Fruit fly (Drosophila melanogaster) whole organism, embryonic: ENCODE data around the gene CG8419.

ENCODE experiments used
- CG11695 ChIP-seq: fragments of 200-800 bp; sonication (Bioruptor generic); IDR thresholded peaks from 3 replicates; pipeline ENCODE4 v1.3.6; 2022; ENCODE audit warnings: missing biosample characterization, missing genetic modification characterization
- CG12744 ChIP-seq: fragments of 200-800 bp; sonication (Bioruptor generic); optimal IDR thresholded peaks from 2 replicates; lab custom pipeline; 2016; ENCODE audit warnings: missing biosample characterization, missing genetic modification characterization
- CG13296 ChIP-seq: fragments of 200-800 bp; sonication (Bioruptor generic); optimal IDR thresholded peaks from 3 replicates; lab custom pipeline; 2018; ENCODE audit warnings: missing biosample characterization, mild to moderate bottlenecking, missing genetic modification characterization
- CG14667 ChIP-seq: fragments of 200-800 bp; sonication (Bioruptor generic); IDR thresholded peaks from 2 replicates; pipeline ENCODE4 v1.3.6; 2022; ENCODE audit warnings: missing biosample characterization, missing genetic modification characterization
- CG15269 ChIP-seq: fragments of 200-800 bp; sonication (Bioruptor generic); optimal IDR thresholded peaks from 2 replicates; lab custom pipeline; 2018; ENCODE audit warnings: missing biosample characterization, mild to moderate bottlenecking, missing genetic modification characterization, moderate library complexity
- CG15514 ChIP-seq: fragments of 200-800 bp; sonication (Bioruptor generic); optimal IDR thresholded peaks from 3 replicates; lab custom pipeline; 2017; ENCODE audit warnings: missing biosample characterization, missing genetic modification characterization, mild to moderate bottlenecking, moderate library complexity, missing genetic modification reagents
- CG1603 ChIP-seq: fragments of 200-800 bp; sonication (Bioruptor generic); optimal IDR thresholded peaks from 2 replicates; lab custom pipeline; 2019; ENCODE audit warnings: missing biosample characterization, mild to moderate bottlenecking, missing genetic modification characterization, moderate library complexity
- CG16813 ChIP-seq: fragments of 200-800 bp; sonication (Bioruptor generic); IDR thresholded peaks from 3 replicates; pipeline ENCODE4 v1.3.6; 2022; ENCODE audit warnings: missing biosample characterization, missing genetic modification characterization; ENCODE audit not compliant: partially characterized antibody
- CG16863 ChIP-seq: fragments of 200-800 bp; sonication (Bioruptor generic); optimal IDR thresholded peaks from 3 replicates; lab custom pipeline; 2016; ENCODE audit warnings: missing biosample characterization, missing genetic modification characterization
- CG17612 ChIP-seq: fragments of 200-800 bp; sonication (Bioruptor generic); IDR thresholded peaks from 2 replicates; pipeline ENCODE4 v1.3.6; 2022; ENCODE audit warnings: missing biosample characterization, missing genetic modification characterization
- CG18599 ChIP-seq: fragments of 200-800 bp; sonication (Bioruptor generic); optimal IDR thresholded peaks from 3 replicates; lab custom pipeline; 2017; ENCODE audit warnings: missing biosample characterization, missing genetic modification characterization, mild to moderate bottlenecking, moderate library complexity, missing genetic modification reagents
- CG2129 ChIP-seq: fragments of 200-800 bp; sonication (Bioruptor generic); IDR thresholded peaks from 2 replicates; pipeline ENCODE4 v1.3.6; 2022; ENCODE audit warnings: missing biosample characterization, missing genetic modification characterization; ENCODE audit not compliant: partially characterized antibody
- CG30020 ChIP-seq: fragments of 200-800 bp; optimal IDR thresholded peaks from 2 replicates; lab custom pipeline; 2019; ENCODE audit warnings: missing biosample characterization, mild to moderate bottlenecking, missing genetic modification characterization, moderate library complexity
- CG30431 ChIP-seq: fragments of 200-800 bp; sonication (Bioruptor generic); optimal IDR thresholded peaks from 2 replicates; lab custom pipeline; 2017; ENCODE audit warnings: missing biosample characterization, missing genetic modification characterization
- CG31388 ChIP-seq: fragments of 200-800 bp; sonication (Bioruptor generic); optimal IDR thresholded peaks from 2 replicates; lab custom pipeline; 2016; ENCODE audit warnings: missing biosample characterization, missing genetic modification characterization
- CG32767 ChIP-seq: fragments of 200-800 bp; sonication (Bioruptor generic); IDR thresholded peaks from 2 replicates; pipeline ENCODE4 v1.3.6; 2022; ENCODE audit warnings: missing biosample characterization, missing genetic modification characterization
- CG3847 ChIP-seq: fragments of 200-800 bp; sonication (Bioruptor generic); IDR thresholded peaks from 2 replicates; pipeline ENCODE4 v1.3.6; 2022; ENCODE audit warnings: missing biosample characterization, missing genetic modification characterization
- CG7271 ChIP-seq: fragments of 200-800 bp; sonication (Bioruptor generic); optimal IDR thresholded peaks from 2 replicates; lab custom pipeline; 2018; ENCODE audit warnings: missing biosample characterization, mild to moderate bottlenecking, missing genetic modification characterization, moderate library complexity
- CG7786 ChIP-seq: fragments of 200-800 bp; sonication (Bioruptor generic); optimal IDR thresholded peaks from 2 replicates; lab custom pipeline; 2016; ENCODE audit warnings: missing biosample characterization, missing genetic modification characterization
- CG8765 ChIP-seq: fragments of 200-800 bp; sonication (Bioruptor generic); IDR thresholded peaks from 2 replicates; pipeline ENCODE4 v1.3.6; 2022; ENCODE audit warnings: missing biosample characterization, missing genetic modification characterization
- CG9727 ChIP-seq: fragments of 200-800 bp; sonication (Bioruptor generic); optimal IDR thresholded peaks from 3 replicates; lab custom pipeline; 2017; ENCODE audit warnings: missing biosample characterization, mild to moderate bottlenecking, missing genetic modification characterization
- CG9797 ChIP-seq: fragments of 200-800 bp; sonication (Bioruptor generic); optimal IDR thresholded peaks from 3 replicates; lab custom pipeline; 2018; ENCODE audit warnings: missing biosample characterization, mild to moderate bottlenecking, missing genetic modification characterization
- Eip74EF ChIP-seq, 2 experiments: fragments of 200-800 bp in 1 of 2; fragments of >200 bp in 1 of 2; sonication (Bioruptor generic) in 1 of 2; optimal IDR thresholded peaks; 2 replicates each; lab custom pipeline; 2017 to 2019; ENCODE audit warnings: missing biosample characterization in 2 of 2, missing genetic modification characterization in 2 of 2, mild to moderate bottlenecking in 1 of 2, moderate library complexity in 1 of 2
- Ets97D ChIP-seq: fragments of 200-800 bp; sonication (Bioruptor generic); optimal IDR thresholded peaks from 3 replicates; lab custom pipeline; 2016; ENCODE audit warnings: missing biosample characterization, missing genetic modification characterization
- GATAe ChIP-seq: fragments of 200-800 bp; sonication (Bioruptor generic); conservative IDR thresholded peaks from 2 replicates; pipeline ENCODE4 v1.3.6; 2022; ENCODE audit warnings: missing biosample characterization, missing genetic modification characterization
- Hsf ChIP-seq: fragments of 200-800 bp; sonication (Bioruptor generic); optimal IDR thresholded peaks from 3 replicates; lab custom pipeline; 2016; ENCODE audit warnings: missing biosample characterization, missing genetic modification characterization
- Med ChIP-seq: fragments of 200-800 bp; sonication (Bioruptor generic); peaks from one replicate; lab custom pipeline; 2016; ENCODE audit warnings: missing biosample characterization, missing genetic modification characterization, mild to moderate bottlenecking, inconsistent platforms, moderate library complexity
- YL-1 ChIP-seq: fragments of 200-800 bp; sonication (Bioruptor generic); optimal IDR thresholded peaks from 3 replicates; lab custom pipeline; 2017; ENCODE audit warnings: missing biosample characterization, mild to moderate bottlenecking, missing genetic modification characterization
- ac ChIP-seq: fragments of 200-800 bp; sonication (Bioruptor generic); optimal IDR thresholded peaks from 3 replicates; lab custom pipeline; 2017; ENCODE audit warnings: missing biosample characterization, mild to moderate bottlenecking, missing genetic modification characterization
- bowl ChIP-seq: fragments of 200-800 bp; sonication (Bioruptor generic); IDR thresholded peaks from 2 replicates; pipeline ENCODE4 v1.3.6; 2022; ENCODE audit warnings: missing biosample characterization, missing genetic modification characterization
- caup ChIP-seq: fragments of 200-800 bp; sonication (Bioruptor generic); optimal IDR thresholded peaks from 3 replicates; lab custom pipeline; 2017; ENCODE audit warnings: missing biosample characterization, mild to moderate bottlenecking, missing genetic modification characterization, moderate library complexity; ENCODE audit not compliant: severe bottlenecking
- cg ChIP-seq: fragments of 200-800 bp; sonication (Bioruptor generic); optimal IDR thresholded peaks from 3 replicates; lab custom pipeline; 2019; ENCODE audit warnings: missing biosample characterization, mild to moderate bottlenecking, missing genetic modification characterization, moderate library complexity
- corto ChIP-seq: fragments of 200-800 bp; sonication (Bioruptor generic); optimal IDR thresholded peaks from 2 replicates; lab custom pipeline; 2016; ENCODE audit warnings: missing biosample characterization, mild to moderate bottlenecking, missing genetic modification characterization, moderate library complexity
- crc ChIP-seq: fragments of 200-800 bp; sonication (Bioruptor generic); optimal IDR thresholded peaks from 2 replicates; lab custom pipeline; 2016; ENCODE audit warnings: missing biosample characterization, missing genetic modification characterization
- dati ChIP-seq: fragments of 200-800 bp; sonication (Bioruptor generic); IDR thresholded peaks from 2 replicates; pipeline ENCODE4 v1.3.6; 2022; ENCODE audit warnings: missing biosample characterization, missing genetic modification characterization
- dysf ChIP-seq: fragments of 200-800 bp; sonication (Bioruptor generic); IDR thresholded peaks from 3 replicates; pipeline ENCODE4 v1.3.6; 2022; ENCODE audit warnings: missing biosample characterization, missing genetic modification characterization
- fd64A ChIP-seq: fragments of 200-800 bp; sonication (Bioruptor generic); optimal IDR thresholded peaks from 3 replicates; lab custom pipeline; 2018; ENCODE audit warnings: missing biosample characterization, mild to moderate bottlenecking, missing genetic modification characterization
- fd96Cb ChIP-seq: fragments of 200-800 bp; sonication (Bioruptor generic); optimal IDR thresholded peaks from 2 replicates; lab custom pipeline; 2018; ENCODE audit warnings: missing biosample characterization, mild to moderate bottlenecking, missing genetic modification characterization, moderate library complexity
- grn ChIP-seq: fragments of 200-800 bp; sonication (Bioruptor generic); optimal IDR thresholded peaks from 3 replicates; lab custom pipeline; 2017; ENCODE audit warnings: missing biosample characterization, missing genetic modification characterization
- hth ChIP-seq: fragments of >200 bp; optimal IDR thresholded peaks from 2 replicates; lab custom pipeline; 2017; ENCODE audit warnings: inconsistent platforms
- lilli ChIP-seq: fragments of 200-800 bp; sonication (Bioruptor generic); optimal IDR thresholded peaks from 3 replicates; lab custom pipeline; 2016; ENCODE audit warnings: missing biosample characterization, missing genetic modification characterization
- lmd ChIP-seq: fragments of 200-800 bp; sonication (Bioruptor generic); IDR thresholded peaks from 2 replicates; pipeline ENCODE4 v1.3.6; 2022; ENCODE audit warnings: missing biosample characterization, missing genetic modification characterization
- mld ChIP-seq: fragments of 200-800 bp; sonication (Bioruptor generic); IDR thresholded peaks from 3 replicates; pipeline ENCODE4 v1.3.6; 2022; ENCODE audit warnings: missing biosample characterization, missing genetic modification characterization; ENCODE audit not compliant: partially characterized antibody
- peb ChIP-seq: fragments of 200-800 bp; sonication (Bioruptor generic); IDR thresholded peaks from 2 replicates; pipeline ENCODE4 v1.3.6; 2022; ENCODE audit warnings: missing biosample characterization, missing genetic modification characterization
- pita ChIP-seq: fragments of 200-800 bp; sonication (Bioruptor generic); optimal IDR thresholded peaks from 2 replicates; lab custom pipeline; 2017; ENCODE audit warnings: missing biosample characterization, mild to moderate bottlenecking, missing genetic modification characterization
- salm ChIP-seq: fragments of 200-800 bp; sonication (Bioruptor generic); optimal IDR thresholded peaks from 2 replicates; lab custom pipeline; 2018; ENCODE audit warnings: missing biosample characterization, mild to moderate bottlenecking, missing genetic modification characterization
- sqz ChIP-seq: fragments of 200-800 bp; sonication (Bioruptor generic); optimal IDR thresholded peaks from 3 replicates; lab custom pipeline; 2018; ENCODE audit warnings: missing biosample characterization, mild to moderate bottlenecking, missing genetic modification characterization
- tgo ChIP-seq: fragments of 200-800 bp; sonication (Bioruptor generic); IDR thresholded peaks from 3 replicates; pipeline ENCODE4 v1.3.6; 2022; ENCODE audit warnings: missing biosample characterization, missing genetic modification characterization
- wor ChIP-seq: fragments of 200-800 bp; sonication (Bioruptor generic); IDR thresholded peaks from 2 replicates; pipeline ENCODE4 v1.3.6; 2022; ENCODE audit warnings: missing biosample characterization, missing genetic modification characterization

CG8419 gene

DNA sequence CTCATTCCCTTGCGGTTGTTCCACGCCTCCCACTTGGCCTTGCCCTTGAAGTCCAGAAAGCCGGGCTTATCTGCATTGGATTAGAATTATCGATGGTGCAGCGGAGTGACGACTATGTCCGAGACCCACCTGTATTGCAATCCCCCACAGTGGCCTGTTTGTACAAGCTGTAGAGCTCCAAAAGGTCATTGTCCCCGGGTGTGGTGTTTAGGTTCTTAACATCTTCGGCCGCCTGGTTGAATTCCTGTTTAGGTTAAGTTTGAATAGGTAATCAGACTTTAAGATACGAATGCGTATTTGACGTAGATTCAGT, 44.0 kb upstream of the CG8419 start (continued):
- no peak for TF ChIP-seq wor (GFP tag; lab: Robert Waterston, UW)
- no peak for TF ChIP-seq hth
- no peak for TF ChIP-seq CG8765 (GFP tag; lab: Robert Waterston, UW)
- TF ChIP-seq ac (GFP tag; lab: Kevin White, UChicago) = no peak
- no peak for TF ChIP-seq CG7786 (GFP tag; lab: Kevin White, UChicago)
- no peak for TF ChIP-seq tgo
- no peak for TF ChIP-seq peb (GFP tag; lab: Robert Waterston, UW)
- TF ChIP-seq CG13296 (GFP tag; lab: Kevin White, UChicago) = no peak
- no peak for TF ChIP-seq CG11695

DNA sequence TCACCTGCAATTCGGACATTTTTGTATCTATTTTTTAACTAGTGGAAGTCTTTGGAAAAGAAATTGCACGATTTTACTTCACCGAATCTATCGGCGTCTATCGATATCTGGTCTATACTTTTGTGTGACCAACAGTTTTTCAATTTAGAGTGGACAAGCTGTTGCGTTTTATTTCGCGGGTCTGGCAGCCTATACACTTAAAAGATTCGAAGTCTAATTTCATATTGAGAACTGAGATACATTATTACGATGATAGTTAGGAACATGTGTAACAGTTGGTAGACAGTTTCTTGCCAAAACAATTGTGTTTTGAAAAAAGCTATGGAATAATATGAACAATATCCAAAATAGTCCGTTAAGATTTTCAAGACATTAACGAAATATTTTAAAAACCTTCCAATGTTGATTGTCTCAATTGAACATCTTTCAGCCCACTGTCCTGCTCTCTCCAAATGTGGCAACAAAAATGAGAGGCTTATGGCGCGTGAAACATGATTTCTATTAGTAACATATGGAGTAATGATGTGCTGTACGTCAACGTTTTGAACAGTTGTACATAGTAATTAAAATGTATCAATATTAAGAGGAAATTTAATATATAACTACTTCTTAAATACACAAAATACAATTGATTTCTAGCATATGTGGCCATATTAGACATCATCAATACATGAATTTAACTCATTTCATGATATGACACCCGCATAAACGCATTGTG, 43.5 kb upstream of the CG8419 start, which contains the start of gene Acbp1:
Acbp1 (minus strand) TSS at position 146 of the 718 bp plus-strand sequence.
- TF ChIP-seq CG15269 (tag; lab: Kevin White, UChicago) (peak; percentile 97), CG30020 (peak; percentile 90), CG31388 (GFP tag; lab: Kevin White, UChicago) (peak; percentile 73), bowl (GFP tag; lab: Robert Waterston, UW) (peak; percentile 70), dysf (GFP tag; lab: Robert Waterston, UW) (peak; percentile 95), CG14667 (GFP tag; lab: Robert Waterston, UW) (peak; percentile 80), CG16813 (peak; percentile 78; the same call in 2 of the 3 replicates), Med (GFP tag; lab: Kevin White, UChicago) (peak; percentile 99), cg (GFP tag; lab: Kevin White, UChicago) (no peak), lilli (GFP tag; lab: Kevin White, UChicago) (peak; percentile 97), sqz (GFP tag; lab: Kevin White, UChicago) (peak; percentile 95), caup (peak; percentile 95), mld (GFP tag; lab: Robert Waterston, UW) (peak; percentile 81; the same call in 2 of the 3 replicates), fd96Cb (tag; lab: Kevin White, UChicago) (peak; percentile 92), CG3847 (peak; percentile 95), fd64A (GFP tag; lab: Kevin White, UChicago) (peak; percentile 95), Ets97D (GFP tag; lab: Kevin White, UChicago) (peak; percentile 91), dati (GFP tag; lab: Robert Waterston, UW) (peak; percentile 60), CG18599 (peak; percentile 99), CG9727 (peak; percentile 98), YL-1 (GFP tag; lab: Kevin White, UChicago) (peak; percentile 97), Hsf (GFP tag; lab: Kevin White, UChicago) (peak; percentile 95), pita (GFP tag; lab: Kevin White, UChicago) (no peak), CG15514 (peak; percentile 89), CG16863 (GFP tag; lab: Kevin White, UChicago) (peak; percentile 95), crc (GFP tag; lab: Kevin White, UChicago) (peak; percentile 91), CG32767 (GFP tag; lab: Robert Waterston, UW) (peak; percentile 93), CG17612 (GFP tag; lab: Robert Waterston, UW) (peak; percentile 80), GATAe (GFP tag; lab: Robert Waterston, UW) (peak; percentile 71), CG30431 (GFP tag; lab: Kevin White, UChicago) (peak; percentile 84), grn (GFP tag; lab: Kevin White, UChicago) (peak; percentile 67), Eip74EF (GFP tag; optimal IDR thresholded peaks at IDR 0.05; lab: Kevin White, UChicago) (peak in 1 of 2 experiments; percentile 99), CG12744 (GFP tag; lab: Kevin White, UChicago) (peak; percentile 94), corto (GFP tag; lab: Kevin White, UChicago) (peak; percentile 89), CG7271 (tag; lab: Kevin White, UChicago) (peak; percentile 89), CG1603 (tag; lab: Kevin White, UChicago) (peak; percentile 95), CG9797 (GFP tag; lab: Kevin White, UChicago) (peak; percentile 89), CG2129 (peak; percentile 25), salm (tag; lab: Kevin White, UChicago) (peak; percentile 97), lmd (GFP tag; lab: Robert Waterston, UW) (peak; percentile 93)
